Fruit fly (Drosophila melanogaster): ENCODE results near the gene PGRP-LB.

Gene PGRP-LB

dm6 chr3R:11460502-11461358, at the start of gene PGRP-LB:
PGRP-LB (minus strand) TSS chr3R:11460552.
- TF ChIP-seq EcR (GFP tag; optimal IDR thresholded peaks at IDR 0.05), result no peak
- no peak for TF ChIP-seq pan (optimal IDR thresholded peaks at IDR 0.05)
- TF ChIP-seq Dll (optimal IDR thresholded peaks at IDR 0.05), result no peak

- TF ChIP-seq usp (GFP tag; optimal IDR thresholded peaks at IDR 0.05), result no peak
- TF ChIP-seq pan (optimal IDR thresholded peaks at IDR 0.05), result no peak
- no peak for TF ChIP-seq EcR (GFP tag; optimal IDR thresholded peaks at IDR 0.05)
- TF ChIP-seq psq (optimal IDR thresholded peaks at IDR 0.05), result no peak
- TF ChIP-seq CG8478 (optimal IDR thresholded peaks at IDR 0.05), result no peak
- no peak for TF ChIP-seq Dll (optimal IDR thresholded peaks at IDR 0.05)
These were observed 39.4 kb upstream of the PGRP-LB start, which contains the start of gene dpr5 for dm6 chr3R:11499715-11500235. dpr5 (plus strand) TSS chr3R:11499984.

dm6 chr3R:11490269-11490668, 29.9 kb upstream of the PGRP-LB start:
- no peak for TF ChIP-seq Dll (optimal IDR thresholded peaks at IDR 0.05)
- TF ChIP-seq CG8478 (optimal IDR thresholded peaks at IDR 0.05), result no peak
- TF ChIP-seq usp (GFP tag; optimal IDR thresholded peaks at IDR 0.05), result no peak
- no peak for TF ChIP-seq pan (optimal IDR thresholded peaks at IDR 0.05)
- no peak for TF ChIP-seq psq (optimal IDR thresholded peaks at IDR 0.05)
- no peak for TF ChIP-seq EcR (GFP tag; optimal IDR thresholded peaks at IDR 0.05)

- TF ChIP-seq Dll (optimal IDR thresholded peaks at IDR 0.05), result no peak
- no peak for TF ChIP-seq psq (optimal IDR thresholded peaks at IDR 0.05)
- no peak for TF ChIP-seq pan (optimal IDR thresholded peaks at IDR 0.05)
- TF ChIP-seq CG8478 (optimal IDR thresholded peaks at IDR 0.05), result no peak
- no peak for TF ChIP-seq usp (GFP tag; optimal IDR thresholded peaks at IDR 0.05)
- TF ChIP-seq EcR (GFP tag; optimal IDR thresholded peaks at IDR 0.05), result no peak
These were observed 23.0 kb upstream of the PGRP-LB start for dm6 chr3R:11483328-11483868.

dm6 chr3R:11469745-11470144, 9.4 kb upstream of the PGRP-LB start:
- no peak for TF ChIP-seq CG8478 (optimal IDR thresholded peaks at IDR 0.05)
- no peak for TF ChIP-seq usp (GFP tag; optimal IDR thresholded peaks at IDR 0.05)
- TF ChIP-seq pan (optimal IDR thresholded peaks at IDR 0.05), result no peak
- TF ChIP-seq EcR (GFP tag; optimal IDR thresholded peaks at IDR 0.05), result no peak
- no peak for TF ChIP-seq Dll (optimal IDR thresholded peaks at IDR 0.05)
- no peak for TF ChIP-seq psq (optimal IDR thresholded peaks at IDR 0.05)

dm6 chr3R:11467812-11468211, 7.5 kb upstream of the PGRP-LB start:
- TF ChIP-seq EcR (GFP tag; optimal IDR thresholded peaks at IDR 0.05) (no peak), Dll (optimal IDR thresholded peaks at IDR 0.05) (no peak), psq (optimal IDR thresholded peaks at IDR 0.05) (no peak), pan (optimal IDR thresholded peaks at IDR 0.05) (no peak), CG8478 (optimal IDR thresholded peaks at IDR 0.05) (no peak), usp (GFP tag; optimal IDR thresholded peaks at IDR 0.05) (no peak)

dm6 chr3R:11458851-11459175, 1.5 kb downstream of the PGRP-LB start:
- TF ChIP-seq pan (optimal IDR thresholded peaks at IDR 0.05), result no peak
- no peak for TF ChIP-seq EcR (GFP tag; optimal IDR thresholded peaks at IDR 0.05)
- no peak for TF ChIP-seq Dll (optimal IDR thresholded peaks at IDR 0.05)
- no peak for TF ChIP-seq CG8478 (optimal IDR thresholded peaks at IDR 0.05)
- TF ChIP-seq usp (GFP tag; optimal IDR thresholded peaks at IDR 0.05), result no peak
- TF ChIP-seq psq (optimal IDR thresholded peaks at IDR 0.05), result no peak

- no peak for TF ChIP-seq CG8478 (optimal IDR thresholded peaks at IDR 0.05)
- no peak for TF ChIP-seq Dll (optimal IDR thresholded peaks at IDR 0.05)
- no peak for TF ChIP-seq usp (GFP tag; optimal IDR thresholded peaks at IDR 0.05)
- no peak for TF ChIP-seq EcR (GFP tag; optimal IDR thresholded peaks at IDR 0.05)
- no peak for TF ChIP-seq pan (optimal IDR thresholded peaks at IDR 0.05)
- TF ChIP-seq psq (optimal IDR thresholded peaks at IDR 0.05), result no peak
These were observed 2.1 kb downstream of the PGRP-LB start for dm6 chr3R:11458022-11458850.

dm6 chr3R:11457286-11457685, 3.1 kb downstream of the PGRP-LB start:
- TF ChIP-seq EcR (GFP tag; optimal IDR thresholded peaks at IDR 0.05) (no peak), CG8478 (optimal IDR thresholded peaks at IDR 0.05) (no peak), psq (optimal IDR thresholded peaks at IDR 0.05) (no peak), pan (optimal IDR thresholded peaks at IDR 0.05) (no peak), usp (GFP tag; optimal IDR thresholded peaks at IDR 0.05) (no peak), Dll (optimal IDR thresholded peaks at IDR 0.05) (no peak)

- TF ChIP-seq CG8478 (optimal IDR thresholded peaks at IDR 0.05) (no peak), Dll (optimal IDR thresholded peaks at IDR 0.05) (no peak), psq (optimal IDR thresholded peaks at IDR 0.05) (no peak), EcR (GFP tag; optimal IDR thresholded peaks at IDR 0.05) (no peak), usp (GFP tag; optimal IDR thresholded peaks at IDR 0.05) (no peak), pan (optimal IDR thresholded peaks at IDR 0.05) (no peak)
These were observed 3.8 kb downstream of the PGRP-LB start for dm6 chr3R:11456539-11456938.

dm6 chr3R:11454210-11454904, 6.0 kb downstream of the PGRP-LB start:
- TF ChIP-seq usp (GFP tag; optimal IDR thresholded peaks at IDR 0.05), result no peak
- no peak for TF ChIP-seq psq (optimal IDR thresholded peaks at IDR 0.05)
- TF ChIP-seq pan (optimal IDR thresholded peaks at IDR 0.05), result no peak
- TF ChIP-seq CG8478 (optimal IDR thresholded peaks at IDR 0.05), result no peak
- TF ChIP-seq EcR (GFP tag; optimal IDR thresholded peaks at IDR 0.05), result no peak
- no peak for TF ChIP-seq Dll (optimal IDR thresholded peaks at IDR 0.05)

Measured in whole organism.